Worm (Caenorhabditis elegans) whole organism, L4/young adult: ENCODE results near the gene Y48B6A.1.

Experiments
- W03F9.2 ChIP-seq: fragments of 150-350 bp; optimal IDR thresholded peaks from 2 replicates; lab custom pipeline; 2014; ENCODE audit warnings: missing biosample characterization, missing genetic modification characterization
- dao-5 ChIP-seq: sonication (generic microtip); optimal IDR thresholded peaks from 2 replicates; lab custom pipeline; 2016; ENCODE audit warnings: missing genotype, missing genetic modification characterization, moderate library complexity, missing compliant biosample characterization
- him-1 ChIP-seq: sonication (generic microtip); optimal IDR thresholded peaks from 2 replicates; lab custom pipeline; 2016; ENCODE audit warnings: missing genotype, missing genetic modification reagents, missing genetic modification characterization, missing compliant biosample characterization

ce11 chrII:14138849-14139419 lies 15.2 kb downstream of the Y48B6A.1 start:
- TF ChIP-seq him-1 (tag; lab: Kevin White, UChicago) (no peak), dao-5 (tag; lab: Kevin White, UChicago) (no peak), W03F9.2 (no peak)
